Fruit fly (Drosophila melanogaster): ENCODE data around the gene NimC1.

NimC1 gene

DNA sequence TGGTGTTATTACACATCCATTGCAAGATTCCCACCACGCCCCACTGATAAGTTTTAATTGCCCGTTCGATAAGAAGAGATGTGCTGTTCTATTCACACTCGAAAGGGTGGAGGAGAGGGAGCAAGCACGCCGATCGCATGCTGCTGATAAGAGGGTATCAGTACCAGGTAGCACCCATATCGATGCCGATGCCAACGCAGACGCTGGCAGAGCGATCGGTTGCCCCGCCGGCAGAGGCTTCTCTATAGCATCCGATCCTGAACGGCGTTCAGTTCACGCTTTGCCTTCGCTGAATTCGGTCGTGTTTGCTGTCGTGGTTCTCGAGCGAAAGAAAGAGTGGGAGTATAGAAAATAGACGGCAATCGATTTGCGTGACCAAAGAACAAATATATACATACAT, 36.9 kb upstream of the NimC1 start:
- TF ChIP-seq CG8478 (optimal IDR thresholded peaks at IDR 0.05) = no peak
- no peak for TF ChIP-seq usp (GFP tag; optimal IDR thresholded peaks at IDR 0.05)
- no peak for TF ChIP-seq pan (optimal IDR thresholded peaks at IDR 0.05)

DNA sequence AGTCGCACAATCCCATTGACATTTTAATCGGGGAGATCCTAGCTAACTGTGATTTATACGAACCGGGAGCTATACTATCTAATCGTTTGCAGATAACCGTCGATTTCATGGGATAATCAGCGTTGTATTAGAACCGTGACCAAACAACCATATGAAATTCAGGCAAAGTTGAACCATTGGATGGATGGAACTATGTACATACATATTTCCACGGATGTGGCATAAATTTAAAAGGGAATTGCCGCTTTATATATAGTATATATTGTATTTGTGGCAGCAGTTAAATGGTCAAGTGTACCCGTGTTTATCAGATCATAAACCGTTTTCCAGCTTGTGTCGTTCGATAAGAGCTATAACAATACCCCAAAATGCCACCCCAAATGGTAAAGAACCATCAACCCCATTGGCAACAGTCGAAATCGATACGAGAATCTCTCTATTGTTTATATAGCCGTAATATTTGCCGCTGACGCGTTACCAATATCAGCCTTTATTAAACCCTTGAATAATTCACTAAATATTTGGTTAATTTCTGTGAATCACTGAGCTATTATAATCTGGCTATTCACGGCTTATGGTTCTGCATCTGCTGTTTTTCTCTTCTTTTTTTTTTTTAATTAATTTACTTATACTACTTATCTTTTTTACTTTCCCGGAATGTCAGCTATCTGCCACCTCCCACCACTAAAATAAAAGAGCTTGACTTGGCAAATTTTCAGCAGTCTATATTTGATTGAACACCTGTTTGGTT, 35.9 kb upstream of the NimC1 start, which contains the start of gene bgm:
Gene bgm (plus strand): TSS at position 701 of the 751 bp plus-strand sequence.
- TF ChIP-seq psq (optimal IDR thresholded peaks at IDR 0.05) (no peak), CG8478 (optimal IDR thresholded peaks at IDR 0.05) (no peak), pan (optimal IDR thresholded peaks at IDR 0.05) (no peak), Dll (optimal IDR thresholded peaks at IDR 0.05) (no peak), usp (GFP tag; optimal IDR thresholded peaks at IDR 0.05) (no peak), EcR (GFP tag; optimal IDR thresholded peaks at IDR 0.05) (no peak)

DNA sequence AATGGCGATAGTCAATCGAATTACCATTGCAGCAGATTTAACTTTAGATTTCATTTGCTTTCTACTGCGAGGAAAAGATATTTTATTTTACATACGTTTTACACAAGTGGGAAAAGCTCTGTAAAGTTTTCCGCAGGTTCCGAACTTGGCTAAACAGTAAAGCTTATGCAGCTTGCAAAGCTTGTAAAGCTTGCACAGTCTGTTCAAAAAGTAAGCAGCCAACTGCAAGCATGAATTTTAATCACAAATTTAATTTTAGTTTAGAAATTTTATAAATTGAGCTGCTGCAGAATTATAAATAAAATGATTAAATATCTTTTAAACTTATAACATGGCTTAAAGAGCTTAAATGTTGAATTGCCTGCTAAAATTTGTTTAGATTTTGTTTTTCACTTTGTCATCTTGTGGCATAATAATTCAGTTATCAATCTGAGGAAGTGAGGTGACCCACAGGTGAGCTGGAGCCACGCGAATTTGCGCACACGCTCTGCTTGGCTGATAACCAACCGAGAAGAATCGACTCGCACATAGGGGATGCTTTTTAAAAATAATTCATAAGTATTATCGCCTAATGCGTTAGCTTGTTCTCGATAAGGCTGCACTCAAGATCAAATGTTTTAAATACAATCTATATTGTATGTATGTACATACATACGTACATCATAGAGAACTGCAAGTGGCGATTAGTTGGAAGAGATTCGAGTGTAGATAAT, 35.2 kb upstream of the NimC1 start:
- TF ChIP-seq CG8478 (optimal IDR thresholded peaks at IDR 0.05) = no peak
- no peak for TF ChIP-seq EcR (GFP tag; optimal IDR thresholded peaks at IDR 0.05)
- no peak for TF ChIP-seq usp (GFP tag; optimal IDR thresholded peaks at IDR 0.05)
- TF ChIP-seq Dll (optimal IDR thresholded peaks at IDR 0.05) = no peak
- TF ChIP-seq pan (optimal IDR thresholded peaks at IDR 0.05) = no peak

DNA sequence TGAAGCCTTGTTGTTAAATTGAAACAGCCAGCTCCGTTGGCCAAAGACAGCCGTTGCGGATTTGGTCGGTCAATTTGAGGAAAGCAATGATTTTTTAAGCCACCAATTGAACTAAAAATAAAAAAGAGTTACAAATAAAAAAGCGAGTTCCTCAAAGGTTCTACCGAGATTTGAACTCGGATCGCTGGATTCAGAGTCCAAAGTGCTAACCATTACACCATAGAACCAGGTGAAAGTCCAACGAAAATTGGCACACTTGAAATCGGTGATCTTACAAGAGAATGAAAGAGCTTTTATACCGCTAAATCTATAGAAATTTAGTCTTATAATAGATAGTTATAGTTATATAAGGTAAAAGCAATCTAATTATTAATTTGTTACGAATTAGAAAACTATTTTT, 33.8 kb upstream of the NimC1 start:
- TF ChIP-seq psq (optimal IDR thresholded peaks at IDR 0.05) (no peak), usp (GFP tag; optimal IDR thresholded peaks at IDR 0.05) (no peak), pan (optimal IDR thresholded peaks at IDR 0.05) (no peak), CG8478 (optimal IDR thresholded peaks at IDR 0.05) (no peak), EcR (GFP tag; optimal IDR thresholded peaks at IDR 0.05) (no peak), Dll (optimal IDR thresholded peaks at IDR 0.05) (no peak)

DNA sequence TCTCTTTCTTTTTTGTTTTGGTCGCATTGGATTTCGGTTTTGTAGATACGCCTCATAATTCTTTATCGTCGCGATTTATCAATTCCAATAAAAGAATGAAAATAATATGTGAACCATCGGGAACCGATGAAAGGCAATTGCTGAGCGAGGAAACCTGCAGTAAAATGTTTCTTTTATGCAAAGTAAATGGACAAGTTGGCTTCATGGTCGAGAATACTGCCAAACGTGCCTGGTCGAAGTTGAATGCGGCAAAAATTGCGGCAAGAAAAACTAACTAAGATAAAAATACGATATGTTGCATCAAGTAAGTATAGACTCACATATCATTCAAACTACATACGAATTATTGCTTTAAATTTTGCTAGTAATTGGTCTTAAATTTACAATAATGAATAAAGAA, 31.2 kb upstream of the NimC1 start, which contains the start of gene CG42692:
Gene CG42692 (plus strand): TSS at position 301 of the 400 bp plus-strand sequence.
- no peak for TF ChIP-seq psq (optimal IDR thresholded peaks at IDR 0.05)
- no peak for TF ChIP-seq usp (GFP tag; optimal IDR thresholded peaks at IDR 0.05)
- no peak for TF ChIP-seq EcR (GFP tag; optimal IDR thresholded peaks at IDR 0.05)

DNA sequence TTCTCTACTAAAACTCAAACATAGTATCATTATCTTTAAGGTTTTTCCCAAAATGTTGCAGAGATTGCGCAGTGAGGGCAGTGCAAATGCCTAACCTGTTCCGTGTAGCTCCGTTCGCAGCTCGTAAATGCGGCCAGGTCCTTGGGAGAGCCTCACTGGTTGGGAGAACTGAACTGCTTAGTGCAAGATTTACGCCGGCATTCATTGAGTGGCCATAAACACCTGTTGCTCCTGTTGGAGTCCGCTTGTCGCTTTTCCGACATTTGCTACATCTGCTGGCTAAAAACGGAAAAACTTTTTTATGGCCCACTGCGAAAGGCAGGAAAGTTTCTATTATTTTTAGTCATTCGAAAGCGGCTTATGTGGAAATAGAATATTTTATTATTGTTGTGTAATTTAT, 25.3 kb upstream of the NimC1 start:
- TF ChIP-seq Dll (optimal IDR thresholded peaks at IDR 0.05) = no peak
- TF ChIP-seq usp (GFP tag; optimal IDR thresholded peaks at IDR 0.05) = no peak
- no peak for TF ChIP-seq psq (optimal IDR thresholded peaks at IDR 0.05)
- TF ChIP-seq pan (optimal IDR thresholded peaks at IDR 0.05) = no peak
- TF ChIP-seq CG8478 (optimal IDR thresholded peaks at IDR 0.05) = no peak
- no peak for TF ChIP-seq EcR (GFP tag; optimal IDR thresholded peaks at IDR 0.05)

DNA sequence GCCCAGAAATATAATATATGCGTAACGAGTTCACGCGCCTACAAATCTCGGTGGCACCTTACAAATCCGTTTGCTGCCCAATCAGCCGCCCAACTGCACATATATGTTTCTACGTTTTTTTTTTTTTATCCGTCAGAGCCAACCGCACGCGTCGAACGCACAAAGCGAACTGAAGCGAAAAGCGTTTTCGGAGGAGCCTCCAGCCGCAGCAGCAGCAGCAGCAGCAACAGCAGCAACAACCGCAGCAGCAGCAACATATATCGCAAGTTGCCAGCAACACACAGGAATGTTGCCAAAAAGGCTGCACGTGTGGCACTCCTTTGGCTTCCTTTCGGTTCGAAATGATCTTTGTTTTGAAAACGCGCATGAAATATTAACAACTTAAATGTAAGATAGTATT, 24.5 kb upstream of the NimC1 start, which contains the start of gene rk:
Gene rk (minus strand): TSS at position 171 of the 400 bp plus-strand sequence.
- TF ChIP-seq psq (optimal IDR thresholded peaks at IDR 0.05) = no peak
- TF ChIP-seq pan (optimal IDR thresholded peaks at IDR 0.05) = no peak
- TF ChIP-seq EcR (GFP tag; optimal IDR thresholded peaks at IDR 0.05) = no peak
- no peak for TF ChIP-seq CG8478 (optimal IDR thresholded peaks at IDR 0.05)
- no peak for TF ChIP-seq usp (GFP tag; optimal IDR thresholded peaks at IDR 0.05)
- no peak for TF ChIP-seq Dll (optimal IDR thresholded peaks at IDR 0.05)

DNA sequence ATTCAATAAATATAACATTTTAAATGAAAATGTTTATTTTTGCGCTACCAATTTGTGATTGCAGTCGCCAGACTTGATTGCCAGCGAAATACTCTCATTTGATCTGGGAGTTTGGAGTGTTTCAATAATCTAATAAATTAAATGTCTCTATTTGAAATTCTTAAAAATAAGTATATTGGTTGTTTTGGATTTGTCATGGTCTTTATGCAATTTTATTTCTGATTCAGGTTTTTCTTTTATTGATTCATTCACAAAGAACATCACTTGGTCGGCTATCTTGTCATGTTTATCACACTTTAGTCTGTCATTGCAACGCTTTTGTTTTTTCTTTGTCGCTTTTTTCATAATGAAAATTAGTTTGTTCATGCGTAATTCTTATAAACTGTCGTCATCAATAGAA, 22.4 kb upstream of the NimC1 start:
- no peak for TF ChIP-seq EcR (GFP tag; optimal IDR thresholded peaks at IDR 0.05)

DNA sequence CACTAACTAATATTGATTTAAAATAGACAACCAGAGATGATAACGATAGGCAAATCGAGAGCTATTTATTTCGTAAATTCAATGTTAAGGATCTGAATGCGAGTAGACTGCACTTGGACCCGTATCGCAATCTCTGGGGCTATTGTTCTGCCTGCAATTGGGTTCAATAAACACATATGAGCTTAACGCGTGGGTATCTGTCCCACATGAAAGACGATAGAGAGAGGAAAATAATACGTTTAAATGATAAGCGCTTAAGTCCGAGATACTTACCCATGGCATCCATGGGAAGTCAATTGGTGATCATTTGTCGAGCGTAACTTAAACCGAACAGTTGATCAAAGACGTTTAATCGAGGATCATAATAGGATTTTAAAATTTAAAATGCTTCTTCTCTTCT, 3.3 kb upstream of the NimC1 start, which contains the start of gene NimC2:
Gene NimC2 (plus strand): TSS at position 301 of the 400 bp plus-strand sequence.
- TF ChIP-seq CG8478 (optimal IDR thresholded peaks at IDR 0.05) = no peak
- TF ChIP-seq usp (GFP tag; optimal IDR thresholded peaks at IDR 0.05) = no peak
- TF ChIP-seq pan (optimal IDR thresholded peaks at IDR 0.05) = no peak
- no peak for TF ChIP-seq EcR (GFP tag; optimal IDR thresholded peaks at IDR 0.05)
- TF ChIP-seq psq (optimal IDR thresholded peaks at IDR 0.05) = no peak
- no peak for TF ChIP-seq Dll (optimal IDR thresholded peaks at IDR 0.05)

DNA sequence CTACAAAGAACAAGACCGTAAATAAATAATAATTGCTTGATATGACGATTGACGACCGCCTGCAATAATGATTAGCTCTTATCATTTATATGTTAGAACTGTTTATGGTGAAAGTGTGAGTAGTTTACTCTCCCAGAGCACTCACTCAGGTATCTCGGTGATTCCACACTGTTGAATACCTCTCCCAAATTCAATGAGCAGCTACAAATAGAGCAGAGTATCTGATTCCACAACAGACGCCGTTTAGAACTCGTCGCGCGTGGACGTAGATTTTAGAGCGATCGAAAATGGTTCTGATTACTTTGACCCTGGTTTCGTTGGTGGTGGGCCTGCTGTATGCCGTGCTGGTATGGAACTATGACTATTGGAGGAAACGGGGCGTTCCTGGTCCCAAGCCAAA, 504 bp upstream of the NimC1 start, which contains the start of gene Cyp28a5:
Gene Cyp28a5 (plus strand): TSS at position 230 of the 400 bp plus-strand sequence.
- TF ChIP-seq Dll (optimal IDR thresholded peaks at IDR 0.05) = no peak
- no peak for TF ChIP-seq usp (GFP tag; optimal IDR thresholded peaks at IDR 0.05)
- no peak for TF ChIP-seq EcR (GFP tag; optimal IDR thresholded peaks at IDR 0.05)
- TF ChIP-seq psq (optimal IDR thresholded peaks at IDR 0.05) = no peak
- TF ChIP-seq pan (optimal IDR thresholded peaks at IDR 0.05) = no peak
- TF ChIP-seq CG8478 (optimal IDR thresholded peaks at IDR 0.05) = no peak

DNA sequence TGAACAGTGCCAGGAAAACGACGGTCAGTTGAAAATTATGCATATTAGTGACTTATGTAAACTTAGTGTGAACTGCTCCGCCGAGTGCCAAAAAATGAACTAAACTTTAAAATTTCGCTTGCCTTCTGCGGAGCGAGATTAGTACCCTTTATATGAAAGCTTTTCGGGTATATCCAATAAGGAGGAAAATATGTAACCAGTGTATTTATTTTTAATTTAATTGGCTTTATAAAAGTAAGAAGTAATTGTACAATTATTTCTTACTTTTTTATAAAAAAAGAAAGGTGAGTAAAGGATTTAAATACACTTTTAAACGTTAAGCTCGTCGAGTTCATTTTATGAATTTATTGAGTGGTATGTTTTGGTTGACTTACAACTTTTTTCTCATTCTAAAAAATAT, 3.7 kb downstream of the NimC1 start, which contains the start of gene He:
Gene He (minus strand): TSS at position 101 of the 400 bp plus-strand sequence.
- TF ChIP-seq EcR (GFP tag; optimal IDR thresholded peaks at IDR 0.05) (no peak), CG8478 (optimal IDR thresholded peaks at IDR 0.05) (no peak), pan (optimal IDR thresholded peaks at IDR 0.05) (no peak), psq (optimal IDR thresholded peaks at IDR 0.05) (no peak), usp (GFP tag; optimal IDR thresholded peaks at IDR 0.05) (no peak), Dll (optimal IDR thresholded peaks at IDR 0.05) (no peak)

DNA sequence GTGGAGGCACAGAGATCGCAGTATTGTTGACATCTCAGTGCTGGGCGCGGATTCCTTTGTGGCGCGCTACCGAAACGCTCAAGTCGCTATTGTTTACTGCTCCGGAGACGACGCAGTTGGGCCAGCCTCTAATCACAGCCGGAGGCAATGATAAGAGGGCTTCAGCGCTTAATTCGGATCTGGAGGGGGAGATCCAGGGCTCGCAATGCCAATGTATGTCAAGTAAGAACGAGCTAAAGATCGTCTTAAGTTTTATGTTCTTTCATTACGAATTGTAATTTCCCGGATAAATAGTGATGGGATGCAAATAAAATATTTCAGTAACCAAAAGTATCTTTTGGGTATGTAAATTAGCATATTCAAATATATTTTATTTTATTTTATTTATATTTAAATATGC, 6.7 kb downstream of the NimC1 start, which contains the start of the genes NimB4 and NimB5:
Gene NimB4 (minus strand): TSS at position 101 of the 400 bp plus-strand sequence.
Gene NimB5 (plus strand): TSS at position 302 of the 400 bp plus-strand sequence.
- TF ChIP-seq pan (optimal IDR thresholded peaks at IDR 0.05) (no peak), EcR (GFP tag; optimal IDR thresholded peaks at IDR 0.05) (no peak), usp (GFP tag; optimal IDR thresholded peaks at IDR 0.05) (no peak), CG8478 (optimal IDR thresholded peaks at IDR 0.05) (no peak), Dll (optimal IDR thresholded peaks at IDR 0.05) (no peak), psq (optimal IDR thresholded peaks at IDR 0.05) (no peak)

Measured in whole organism.